Fruit fly (Drosophila melanogaster) ovary, adult (tissue): ENCODE data around the gene CG15473.
A peak's percentile ranks its signal among the peaks of the same experiment; 100 is the strongest.

ENCODE experiments used
- CG17801 ChIP-seq: fragments of 200-800 bp; optimal IDR thresholded peaks from 2 replicates; lab custom pipeline; 2019; ENCODE audit warnings: missing biosample characterization, mild to moderate bottlenecking, missing genetic modification characterization, moderate library complexity; ENCODE audit not compliant: partially characterized antibody

Gene CG15473

DNA sequence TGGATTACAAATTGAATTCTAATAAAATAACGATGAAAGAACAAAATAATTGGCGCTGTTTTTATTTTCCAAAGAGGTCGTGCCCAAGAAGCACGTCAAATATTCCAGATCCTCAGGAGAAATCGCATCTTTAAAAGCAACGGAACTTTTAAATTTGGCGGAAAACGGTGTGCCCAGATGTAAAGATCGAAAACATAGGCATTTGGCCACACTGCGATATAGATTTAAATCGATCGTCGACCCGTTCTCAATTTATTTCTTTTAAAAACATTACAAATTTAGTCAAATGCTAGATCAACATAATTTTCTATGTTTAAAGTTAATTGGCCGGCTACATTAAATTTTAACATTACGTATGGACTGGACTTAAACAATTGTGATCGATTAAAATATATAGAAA is 27.1 kb downstream of the CG15473 start:
- no peak for TF ChIP-seq CG17801 (GFP tag; lab: Kevin White, UChicago)

- no peak for TF ChIP-seq CG17801 (GFP tag; lab: Kevin White, UChicago)
Measured at dm6 chrX:4618869-4619268, 35.4 kb downstream of the CG15473 start.

dm6 chrX:4616865-4617669 is 37.2 kb downstream of the CG15473 start, which contains the start of gene peb:
peb (plus strand) TSS chrX:4617564.
- TF ChIP-seq CG17801 (GFP tag; lab: Kevin White, UChicago), result no peak

dm6 chrX:4615684-4616292 is 38.5 kb downstream of the CG15473 start:
- peak; percentile 56 for TF ChIP-seq CG17801 (GFP tag; lab: Kevin White, UChicago)

DNA sequence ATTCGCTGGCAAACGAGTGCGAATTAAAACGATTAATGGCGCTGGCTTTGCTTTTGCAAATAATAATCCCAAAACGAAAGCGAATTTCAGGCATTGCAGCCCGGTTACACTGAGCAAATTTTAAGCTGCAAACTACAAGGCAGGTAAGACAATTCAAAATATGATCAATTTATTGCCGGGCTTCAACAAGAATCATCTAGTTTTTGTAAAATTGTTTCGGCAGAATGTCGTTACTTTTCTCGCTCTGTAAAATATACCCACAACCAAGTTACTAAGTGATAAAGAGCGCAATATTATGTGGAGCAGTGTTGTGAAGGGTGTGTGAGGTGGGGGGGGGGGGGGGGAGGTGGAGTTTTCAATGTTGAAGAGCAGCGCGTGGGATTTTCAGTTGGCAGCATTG is 39.4 kb downstream of the CG15473 start:
- TF ChIP-seq CG17801 (GFP tag; lab: Kevin White, UChicago), result peak; percentile 16

DNA sequence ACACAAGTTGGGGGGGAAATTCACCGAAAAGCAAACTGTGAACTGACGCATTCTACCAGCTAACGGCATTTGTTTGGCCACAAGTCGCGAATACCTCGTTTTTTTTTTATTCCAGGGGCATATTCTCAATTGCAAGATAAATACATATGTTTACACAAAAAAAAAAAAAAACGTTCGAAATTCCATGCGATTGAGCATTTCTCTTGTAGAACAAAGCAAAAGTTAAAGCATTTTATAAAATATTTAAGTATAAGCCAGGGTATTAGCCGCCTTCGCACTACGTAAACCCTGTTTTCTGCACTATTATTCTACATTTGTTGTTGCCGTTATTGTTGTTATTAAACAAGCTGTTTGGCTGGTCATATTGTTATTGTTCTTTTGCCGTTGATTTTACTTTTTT is 40.0 kb downstream of the CG15473 start:
- no peak for TF ChIP-seq CG17801 (GFP tag; lab: Kevin White, UChicago)

dm6 chrX:4613613-4614012 is 40.7 kb downstream of the CG15473 start:
- no peak for TF ChIP-seq CG17801 (GFP tag; lab: Kevin White, UChicago)

DNA sequence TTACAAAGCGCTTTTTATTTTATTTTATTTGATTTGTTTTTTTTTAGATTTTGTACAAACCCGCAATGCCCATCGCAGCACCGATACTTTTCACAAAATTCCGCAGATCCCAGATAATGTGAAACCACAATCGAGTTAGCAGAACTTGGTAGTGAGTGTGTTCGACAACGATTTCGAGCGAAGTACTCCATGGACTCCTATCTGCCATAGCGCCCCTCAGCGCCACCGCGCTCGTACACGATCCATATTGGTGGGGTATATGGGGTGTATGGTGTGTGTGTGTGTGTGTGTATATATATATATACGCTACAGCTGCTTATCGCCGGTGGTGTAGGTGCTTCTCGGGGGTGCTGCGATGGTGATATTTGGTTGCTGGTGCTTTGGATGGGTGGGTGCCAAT is 41.8 kb downstream of the CG15473 start:
- TF ChIP-seq CG17801 (GFP tag; lab: Kevin White, UChicago), result no peak

- no peak for TF ChIP-seq CG17801 (GFP tag; lab: Kevin White, UChicago)
Measured at dm6 chrX:4610481-4610880, 43.8 kb downstream of the CG15473 start.

DNA sequence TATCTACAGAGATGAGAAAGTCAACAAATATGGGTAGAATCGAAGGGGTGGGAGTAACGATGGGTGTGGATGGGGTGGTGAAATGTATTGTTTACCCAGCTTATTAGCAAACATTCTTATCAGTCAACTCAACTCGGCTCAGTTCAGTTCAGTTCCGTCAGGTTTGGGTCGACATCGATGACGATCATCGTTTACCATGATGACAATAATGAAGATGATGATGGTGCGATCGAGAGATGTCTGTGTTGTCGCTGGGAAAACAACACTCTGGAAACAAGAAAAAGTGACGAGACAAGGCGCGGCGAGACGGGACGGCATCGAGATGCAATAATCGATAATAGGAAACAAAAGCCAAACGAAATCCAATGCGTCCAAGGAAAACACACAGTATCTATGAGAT is 44.6 kb downstream of the CG15473 start:
- no peak for TF ChIP-seq CG17801 (GFP tag; lab: Kevin White, UChicago)

DNA sequence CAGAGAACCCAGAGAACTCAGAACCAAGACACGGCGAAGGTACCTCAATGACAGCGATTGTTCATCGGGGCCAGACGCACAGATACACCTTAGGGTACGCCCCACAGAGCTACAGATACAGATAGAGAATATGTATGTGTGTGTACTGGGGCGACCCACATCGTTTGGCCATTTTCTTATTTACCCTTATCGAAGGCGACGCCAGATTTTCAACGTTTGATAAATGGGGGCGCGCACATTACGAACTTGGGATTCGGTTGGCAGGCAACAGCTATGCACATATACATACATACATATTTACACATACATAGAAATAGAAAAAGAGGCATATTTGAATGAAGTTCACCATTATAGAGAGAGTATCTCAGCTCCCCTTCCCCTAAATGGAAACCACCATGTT is 47.9 kb downstream of the CG15473 start:
- no peak for TF ChIP-seq CG17801 (GFP tag; lab: Kevin White, UChicago)

- peak; percentile 24 for TF ChIP-seq CG17801 (GFP tag; lab: Kevin White, UChicago)
Measured at dm6 chrX:4605313-4605712, 49.0 kb downstream of the CG15473 start.

- TF ChIP-seq CG17801 (GFP tag; lab: Kevin White, UChicago), result no peak
Measured at dm6 chrX:4604553-4604952, 49.7 kb downstream of the CG15473 start.

dm6 chrX:4604107-4604506 is 50.2 kb downstream of the CG15473 start:
- no peak for TF ChIP-seq CG17801 (GFP tag; lab: Kevin White, UChicago)
